Fruit fly (Drosophila melanogaster) whole organism: Measurements from ENCODE around the gene CG3368.

ENCODE experiments used
- CG8478 ChIP-seq: fragments of >200 bp; optimal IDR thresholded peaks from 2 replicates; lab custom pipeline; 2018; ENCODE audit warnings: inconsistent platforms
- pan ChIP-seq: fragments of >200 bp; optimal IDR thresholded peaks from 2 replicates; lab custom pipeline; 2017
- psq ChIP-seq: fragments of >200 bp; optimal IDR thresholded peaks from 2 replicates; lab custom pipeline; 2017
- usp ChIP-seq: fragments of >200 bp; optimal IDR thresholded peaks from 2 replicates; lab custom pipeline; 2017; ENCODE audit warnings: missing biosample characterization, missing genetic modification characterization, mixed read lengths

DNA sequence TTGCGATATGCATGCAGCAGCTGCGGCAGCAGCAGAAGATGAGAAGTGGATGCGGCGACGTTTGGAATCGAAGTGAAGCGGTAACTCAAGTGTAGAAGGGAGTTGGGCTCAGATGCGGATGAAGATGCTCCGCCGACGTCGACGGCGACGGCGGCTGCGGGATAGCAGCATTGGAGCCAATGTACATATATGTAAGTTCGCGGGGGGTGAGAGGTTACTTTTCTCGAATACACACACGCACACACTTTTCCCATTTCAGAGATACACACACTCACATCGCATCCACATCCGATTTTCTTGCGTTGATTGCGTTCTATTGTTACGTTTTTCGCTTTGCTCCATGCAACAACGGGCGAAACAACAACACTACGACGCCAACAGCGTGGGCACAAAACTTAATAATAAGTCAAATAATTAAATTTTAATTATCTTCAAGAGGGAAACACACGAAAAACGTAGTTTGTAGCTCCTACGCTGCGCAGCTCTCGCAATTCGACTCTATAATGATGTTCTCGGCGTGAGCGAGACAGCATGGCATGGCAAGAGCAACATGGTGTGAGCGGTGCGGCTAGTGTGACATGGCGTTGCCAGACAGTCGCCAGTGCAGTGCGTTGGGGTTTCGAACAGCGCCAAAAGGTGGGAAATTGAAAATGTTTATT lies 38.7 kb upstream of the CG3368 start, which contains the start of gene CG18766:
- TF ChIP-seq psq (lab: Kevin White, UChicago) (no peak), pan (lab: Kevin White, UChicago) (no peak), CG8478 (lab: Kevin White, UChicago) (peak; percentile 81), usp (GFP tag; lab: Kevin White, UChicago) (no peak)
